Worm (Caenorhabditis elegans) whole organism, L3 larva: ENCODE data around the gene srbc-38.

Source experiments
- ceh-9 ChIP-seq: sonication (generic microtip); optimal IDR thresholded peaks from 2 replicates; lab custom pipeline; 2018; ENCODE audit warnings: missing biosample characterization, missing genetic modification characterization
- nhr-67 ChIP-seq: fragments of 150-350 bp; optimal IDR thresholded peaks from 2 replicates; lab custom pipeline; 2014; ENCODE audit warnings: missing biosample characterization, missing genetic modification characterization
- pqm-1 ChIP-seq: fragments of 150-350 bp; optimal IDR thresholded peaks from 2 replicates; lab custom pipeline; 2017; ENCODE audit warnings: missing biosample characterization, missing genetic modification characterization, inconsistent platforms
- unc-62 ChIP-seq: fragments of 150-350 bp; sonication (generic microtip); optimal IDR thresholded peaks from 4 replicates; lab custom pipeline; 2014; ENCODE audit warnings: missing biosample characterization, missing genetic modification reagents, missing genetic modification characterization

DNA sequence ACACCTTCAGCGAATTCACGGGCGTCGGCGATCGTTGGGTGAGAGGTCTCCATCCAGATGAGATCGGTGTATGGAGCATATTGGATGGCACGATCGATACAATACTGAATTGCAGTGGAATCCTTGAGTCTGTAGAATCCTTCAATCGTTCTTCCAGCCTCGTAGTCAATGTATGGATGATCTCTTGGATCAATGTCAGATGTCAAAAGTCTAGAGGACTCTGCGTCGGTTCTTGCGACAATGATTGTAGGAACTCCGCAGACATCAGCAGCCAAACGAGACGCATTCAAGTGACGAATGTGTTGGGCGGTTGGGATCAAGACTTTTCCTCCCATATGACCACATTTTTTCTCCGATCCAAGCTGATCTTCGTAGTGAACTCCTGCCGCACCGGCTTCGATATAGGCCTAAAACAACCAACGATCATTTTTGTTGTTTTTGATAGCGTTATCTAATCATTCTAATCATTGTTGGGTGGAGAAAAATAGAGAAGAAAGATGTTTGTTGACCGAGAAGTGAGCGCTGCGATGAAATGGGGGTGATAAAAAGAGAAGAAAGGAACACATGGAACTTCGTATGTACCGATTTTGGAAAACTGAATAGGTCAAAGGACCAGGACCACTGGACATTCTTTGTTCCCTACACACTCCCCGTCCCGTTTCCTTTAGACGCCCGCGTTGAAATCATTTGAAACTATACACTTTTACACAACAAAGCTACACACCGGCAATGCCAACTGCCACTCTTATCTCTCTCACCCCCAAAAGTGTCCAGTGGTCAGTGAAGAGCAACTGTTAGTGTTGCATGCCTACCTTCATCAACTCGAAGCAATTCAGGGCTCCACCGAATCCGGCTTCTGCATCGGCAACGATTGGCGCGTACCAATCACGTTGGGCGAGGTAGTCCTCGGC, 19.8 kb downstream of the srbc-38 start:
- TF ChIP-seq ceh-9 (tag; lab: Kevin White, UChicago): no peak
- TF ChIP-seq pqm-1: peak; percentile 17
- TF ChIP-seq nhr-67 (tag; lab: Kevin White, UChicago): no peak
- no peak for TF ChIP-seq unc-62 (GFP tag; lab: Kevin White, UChicago)
